Fruit fly (Drosophila melanogaster): ENCODE measurements around the gene CG31093.
A peak's percentile ranks its signal among the peaks of the same experiment; 100 is the strongest.

The CG31093 gene

DNA sequence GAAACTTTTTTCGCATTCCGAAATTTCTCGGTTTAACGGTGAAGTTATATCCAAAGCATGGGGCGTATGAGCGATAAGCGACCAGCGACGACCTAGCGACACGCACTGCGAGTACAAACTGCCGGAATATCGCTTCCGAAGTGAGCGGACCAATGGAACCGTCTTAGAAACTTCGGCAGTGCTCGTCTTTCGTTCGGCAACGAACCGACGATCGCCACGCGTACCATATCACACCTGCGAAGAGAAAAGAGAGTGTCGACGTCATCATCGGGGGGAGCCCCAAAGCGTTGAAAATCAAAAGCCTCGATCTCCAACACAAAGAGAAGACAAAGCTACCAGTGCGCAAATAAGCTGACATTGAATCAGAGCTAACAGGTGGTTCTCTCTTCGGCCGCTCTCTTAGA, 49.9 kb downstream of the CG31093 start, which contains the start of gene LpR2 (continued):
- TF ChIP-seq Nf-YB (GFP tag; optimal IDR thresholded peaks at IDR 0.05) (peak; percentile 95), odd (GFP tag; optimal IDR thresholded peaks at IDR 0.05) (no peak), CG10462 (GFP tag; optimal IDR thresholded peaks at IDR 0.05) (no peak), CG11696 (GFP tag; IDR thresholded peaks at IDR 0.05) (no peak), pan (optimal IDR thresholded peaks at IDR 0.05) (no peak), pan (GFP tag; optimal IDR thresholded peaks at IDR 0.05 in 1 of 2, IDR thresholded peaks at IDR 0.05 in 1 of 2) (peak in 1 of 2 experiments; percentile 40), disco-r (GFP tag; optimal IDR thresholded peaks at IDR 0.05) (no peak), Poxn (GFP tag; IDR thresholded peaks at IDR 0.05) (no peak), Rfx (GFP tag; IDR thresholded peaks at IDR 0.05) (peak; percentile 44; the same call in 1 of the 2 replicates), shn (GFP tag; optimal IDR thresholded peaks at IDR 0.05) (peak; percentile 2), vnd (GFP tag; IDR thresholded peaks at IDR 0.05; ENCODE audit: partially characterized antibody) (no peak), CG4328 (GFP tag; optimal IDR thresholded peaks at IDR 0.05) (no peak), NFAT (GFP tag; IDR thresholded peaks at IDR 0.05) (no peak), sug (tag; optimal IDR thresholded peaks at IDR 0.05) (peak; percentile 66), gcm (GFP tag; optimal IDR thresholded peaks at IDR 0.05) (no peak), CG5953 (GFP tag; IDR thresholded peaks at IDR 0.05) (no peak), tll (GFP tag; optimal IDR thresholded peaks at IDR 0.05) (no peak), sob (GFP tag; IDR thresholded peaks at IDR 0.05) (peak; percentile 38; the same call in 1 of the 2 replicates), tin (GFP tag; optimal IDR thresholded peaks at IDR 0.05) (no peak), mirr (GFP tag; optimal IDR thresholded peaks at IDR 0.05) (peak; percentile 57), insv (GFP tag; optimal IDR thresholded peaks at IDR 0.05) (no peak), Bteb2 (GFP tag; optimal IDR thresholded peaks at IDR 0.05) (no peak), Usf (GFP tag; optimal IDR thresholded peaks at IDR 0.05) (no peak), CG2889 (GFP tag; IDR thresholded peaks at IDR 0.05) (no peak), CG14667 (GFP tag; IDR thresholded peaks at IDR 0.05) (no peak), E2f2 (GFP tag; IDR thresholded peaks at IDR 0.05) (no peak), CG15479 (GFP tag; optimal IDR thresholded peaks at IDR 0.05) (no peak), Sin3A (optimal IDR thresholded peaks at IDR 0.05) (no peak), Side (GFP tag; optimal IDR thresholded peaks at IDR 0.05) (no peak), twi (tag; optimal IDR thresholded peaks at IDR 0.05) (no peak), CG17328 (GFP tag; IDR thresholded peaks at IDR 0.05) (no peak), unc-4 (GFP tag; IDR thresholded peaks at IDR 0.05; ENCODE audit: partially characterized antibody) (peak; percentile 37; the same call in 1 of the 2 replicates), CG1529 (GFP tag; optimal IDR thresholded peaks at IDR 0.05) (no peak), CG13894 (tag; optimal IDR thresholded peaks at IDR 0.05) (peak; percentile 64), mam (GFP tag; optimal IDR thresholded peaks at IDR 0.05) (no peak), CG10543 (GFP tag; optimal IDR thresholded peaks at IDR 0.05) (peak; percentile 80), Scr (GFP tag; IDR thresholded peaks at IDR 0.05; ENCODE audit: partially characterized antibody) (no peak), BtbVII (GFP tag; optimal IDR thresholded peaks at IDR 0.05) (peak; percentile 72), grn (GFP tag; optimal IDR thresholded peaks at IDR 0.05) (peak; percentile 70), Dp (GFP tag; optimal IDR thresholded peaks at IDR 0.05) (no peak), gt (GFP tag; IDR thresholded peaks at IDR 0.05) (no peak), Med (GFP tag) (peak; percentile 72), CG3847 (GFP tag; IDR thresholded peaks at IDR 0.05) (no peak), CG13296 (GFP tag; optimal IDR thresholded peaks at IDR 0.05) (peak; percentile 3), Dip3 (GFP tag; optimal IDR thresholded peaks at IDR 0.05) (no peak), CG3726 (GFP tag; IDR thresholded peaks at IDR 0.05) (no peak), CG15514 (GFP tag; optimal IDR thresholded peaks at IDR 0.05) (peak; percentile 1), CG10209 (GFP tag; optimal IDR thresholded peaks at IDR 0.05) (no peak), CG33557 (GFP tag; optimal IDR thresholded peaks at IDR 0.05) (no peak), HLHmδ (GFP tag; optimal IDR thresholded peaks at IDR 0.05) (no peak), CHES-1-like (GFP tag; optimal IDR thresholded peaks at IDR 0.05) (no peak), eve (GFP tag; optimal IDR thresholded peaks at IDR 0.05) (no peak)
